Fruit fly (Drosophila melanogaster) whole organism, embryonic: ENCODE data around the gene Rab8.

Experiments
- Adf1 ChIP-seq: fragments of 200-800 bp; sonication (Bioruptor generic); IDR thresholded peaks from 2 replicates; pipeline ENCODE4 v1.3.6; 2022; ENCODE audit warnings: missing biosample characterization, missing genetic modification characterization
- CG10654 ChIP-seq: fragments of 200-800 bp; sonication (Bioruptor generic); optimal IDR thresholded peaks from 2 replicates; lab custom pipeline; 2016; ENCODE audit warnings: missing biosample characterization, missing genetic modification characterization
- CG11085 ChIP-seq: fragments of 200-800 bp; sonication (Bioruptor generic); IDR thresholded peaks from 2 replicates; pipeline ENCODE4 v1.3.6; 2022; ENCODE audit warnings: missing biosample characterization, missing genetic modification characterization
- CG11696 ChIP-seq: fragments of 200-800 bp; sonication (Bioruptor generic); IDR thresholded peaks from 2 replicates; pipeline ENCODE4 v1.3.6; 2022; ENCODE audit warnings: missing biosample characterization, missing genetic modification characterization
- CG12104 ChIP-seq: fragments of 200-800 bp; sonication (Bioruptor generic); optimal IDR thresholded peaks from 3 replicates; lab custom pipeline; 2016; ENCODE audit warnings: missing biosample characterization, missing genetic modification characterization
- CG12391 ChIP-seq: fragments of 200-800 bp; sonication (Bioruptor generic); optimal IDR thresholded peaks from 3 replicates; lab custom pipeline; 2018; ENCODE audit warnings: missing biosample characterization, mild to moderate bottlenecking, missing genetic modification characterization, moderate library complexity
- CG13894 ChIP-seq: fragments of 200-800 bp; sonication (Bioruptor generic); optimal IDR thresholded peaks from 3 replicates; lab custom pipeline; 2018; ENCODE audit warnings: missing biosample characterization, mild to moderate bottlenecking, missing genetic modification characterization, moderate library complexity
- CG14014 ChIP-seq: fragments of 200-800 bp; sonication (Bioruptor generic); IDR thresholded peaks from 2 replicates; pipeline ENCODE4 v1.3.6; 2022; ENCODE audit warnings: missing biosample characterization, missing genetic modification characterization
- CG14441 ChIP-seq: fragments of 200-800 bp; sonication (Bioruptor generic); IDR thresholded peaks from 2 replicates; pipeline ENCODE4 v1.3.6; 2022; ENCODE audit warnings: missing biosample characterization, missing genetic modification characterization
- CG1603 ChIP-seq: fragments of 200-800 bp; sonication (Bioruptor generic); optimal IDR thresholded peaks from 2 replicates; lab custom pipeline; 2019; ENCODE audit warnings: missing biosample characterization, mild to moderate bottlenecking, missing genetic modification characterization, moderate library complexity
- CG2712 ChIP-seq: fragments of 200-800 bp; optimal IDR thresholded peaks from 3 replicates; lab custom pipeline; 2019; ENCODE audit warnings: missing biosample characterization, mild to moderate bottlenecking, missing genetic modification characterization, moderate library complexity
- CG33557 ChIP-seq: fragments of 200-800 bp; sonication (Bioruptor generic); optimal IDR thresholded peaks from 2 replicates; lab custom pipeline; 2019; ENCODE audit warnings: missing biosample characterization, mild to moderate bottlenecking, missing genetic modification characterization, moderate library complexity
- CG34422 ChIP-seq: fragments of 200-800 bp; sonication (Bioruptor generic); IDR thresholded peaks from 3 replicates; pipeline ENCODE4 v1.3.6; 2022; ENCODE audit warnings: missing biosample characterization, missing genetic modification characterization
- CG4404 ChIP-seq: fragments of 200-800 bp; sonication (Bioruptor generic); IDR thresholded peaks from 2 replicates; pipeline ENCODE4 v1.3.6; 2022; ENCODE audit warnings: missing biosample characterization, missing genetic modification characterization
- CG4730 ChIP-seq: fragments of 200-800 bp; sonication (Bioruptor generic); IDR thresholded peaks from 2 replicates; pipeline ENCODE4 v1.3.6; 2022; ENCODE audit warnings: missing biosample characterization, missing genetic modification characterization
- CG7271 ChIP-seq: fragments of 200-800 bp; sonication (Bioruptor generic); optimal IDR thresholded peaks from 2 replicates; lab custom pipeline; 2018; ENCODE audit warnings: missing biosample characterization, mild to moderate bottlenecking, missing genetic modification characterization, moderate library complexity
- CG9215 ChIP-seq: fragments of 200-800 bp; sonication (Bioruptor generic); IDR thresholded peaks from 2 replicates; pipeline ENCODE4 v1.3.6; 2022; ENCODE audit warnings: missing biosample characterization, missing genetic modification characterization
- Camta ChIP-seq: fragments of 200-800 bp; sonication (Bioruptor generic); optimal IDR thresholded peaks from 2 replicates; lab custom pipeline; 2016; ENCODE audit warnings: missing biosample characterization, missing genetic modification characterization
- D19A ChIP-seq: fragments of 200-800 bp; optimal IDR thresholded peaks from 3 replicates; lab custom pipeline; 2019; ENCODE audit warnings: missing biosample characterization, mild to moderate bottlenecking, missing genetic modification characterization, moderate library complexity
- Ets97D ChIP-seq: fragments of 200-800 bp; sonication (Bioruptor generic); optimal IDR thresholded peaks from 3 replicates; lab custom pipeline; 2016; ENCODE audit warnings: missing biosample characterization, missing genetic modification characterization
- H15 ChIP-seq: fragments of 200-800 bp; sonication (Bioruptor generic); IDR thresholded peaks from 3 replicates; pipeline ENCODE4 v1.3.6; 2022; ENCODE audit warnings: missing biosample characterization, missing genetic modification characterization
- Kr ChIP-seq: fragments of 200-800 bp; sonication (Bioruptor generic); optimal IDR thresholded peaks from 2 replicates; lab custom pipeline; 2017; ENCODE audit warnings: missing biosample characterization, mild to moderate bottlenecking, missing genetic modification characterization
- Myb ChIP-seq: fragments of 200-800 bp; sonication (Bioruptor generic); optimal IDR thresholded peaks from 2 replicates; lab custom pipeline; 2016; ENCODE audit warnings: missing biosample characterization, missing genetic modification characterization
- NK7.1 ChIP-seq: fragments of 200-800 bp; sonication (Bioruptor generic); optimal IDR thresholded peaks from 3 replicates; lab custom pipeline; 2016; ENCODE audit warnings: missing biosample characterization, missing genetic modification characterization
- Nf-YA ChIP-seq: fragments of 200-800 bp; sonication (Bioruptor generic); IDR thresholded peaks from 2 replicates; pipeline ENCODE4 v1.3.6; 2022; ENCODE audit warnings: missing biosample characterization, missing genetic modification characterization
- Rx ChIP-seq: fragments of 200-800 bp; sonication (Bioruptor generic); IDR thresholded peaks from 2 replicates; pipeline ENCODE4 v1.3.6; 2022; ENCODE audit warnings: missing biosample characterization, missing genetic modification characterization
- Side ChIP-seq: fragments of 200-800 bp; sonication (Bioruptor generic); optimal IDR thresholded peaks from 2 replicates; lab custom pipeline; 2016; ENCODE audit warnings: missing biosample characterization, missing genetic modification characterization
- Sin3A ChIP-seq: fragments of >200 bp; optimal IDR thresholded peaks from 2 replicates; lab custom pipeline; 2018
- abd-A ChIP-seq: fragments of 200-800 bp; sonication (Bioruptor generic); optimal IDR thresholded peaks from 3 replicates; lab custom pipeline; 2019; ENCODE audit warnings: missing biosample characterization, mild to moderate bottlenecking, missing genetic modification characterization, moderate library complexity
- ap ChIP-seq: fragments of 200-800 bp; sonication (Bioruptor generic); IDR thresholded peaks from 2 replicates; pipeline ENCODE4 v1.3.6; 2022; ENCODE audit warnings: missing biosample characterization, missing genetic modification characterization
- cad ChIP-seq: fragments of >200 bp; optimal IDR thresholded peaks from 2 replicates; lab custom pipeline; 2017; ENCODE audit warnings: missing biosample characterization, missing genetic modification characterization
- crol ChIP-seq: fragments of 200-800 bp; sonication (Bioruptor generic); IDR thresholded peaks from 2 replicates; pipeline ENCODE4 v1.3.6; 2022; ENCODE audit warnings: missing biosample characterization, missing genetic modification characterization
- exex ChIP-seq: fragments of 200-800 bp; sonication (Bioruptor generic); optimal IDR thresholded peaks from 4 replicates; lab custom pipeline; 2018; ENCODE audit warnings: missing biosample characterization, mild to moderate bottlenecking, missing genetic modification characterization, moderate library complexity
- fu2 ChIP-seq: fragments of 200-800 bp; sonication (Bioruptor generic); optimal IDR thresholded peaks from 2 replicates; lab custom pipeline; 2016; ENCODE audit warnings: missing biosample characterization, missing genetic modification characterization
- gt ChIP-seq: fragments of 200-800 bp; sonication (Bioruptor generic); IDR thresholded peaks from 2 replicates; pipeline ENCODE4 v1.3.6; 2022; ENCODE audit warnings: missing biosample characterization, missing genetic modification characterization
- kah ChIP-seq: fragments of 200-800 bp; sonication (Bioruptor generic); optimal IDR thresholded peaks from 2 replicates; lab custom pipeline; 2018; ENCODE audit warnings: missing biosample characterization, mild to moderate bottlenecking, missing genetic modification characterization
- nau ChIP-seq: fragments of 200-800 bp; sonication (Bioruptor generic); optimal IDR thresholded peaks from 3 replicates; lab custom pipeline; 2017; ENCODE audit warnings: missing biosample characterization, mild to moderate bottlenecking, missing genetic modification characterization, missing genetic modification reagents
- p53 ChIP-seq: fragments of 200-800 bp; sonication (Bioruptor generic); optimal IDR thresholded peaks from 2 replicates; lab custom pipeline; 2016; ENCODE audit warnings: missing biosample characterization, missing genetic modification characterization
- phol ChIP-seq: fragments of 200-800 bp; sonication (Bioruptor generic); optimal IDR thresholded peaks from 3 replicates; lab custom pipeline; 2018; ENCODE audit warnings: missing biosample characterization, mild to moderate bottlenecking, missing genetic modification characterization, moderate library complexity
- pum ChIP-seq: fragments of 200-800 bp; sonication (Bioruptor generic); optimal IDR thresholded peaks from 2 replicates; lab custom pipeline; 2016; ENCODE audit warnings: missing biosample characterization, missing genetic modification characterization
- sd ChIP-seq: fragments of 200-800 bp; sonication (Bioruptor generic); optimal IDR thresholded peaks from 3 replicates; lab custom pipeline; 2018; ENCODE audit warnings: missing biosample characterization, mild to moderate bottlenecking, missing genetic modification characterization, moderate library complexity
- sisA ChIP-seq: fragments of 200-800 bp; sonication (Bioruptor generic); IDR thresholded peaks from 2 replicates; pipeline ENCODE4 v1.3.6; 2022; ENCODE audit warnings: missing biosample characterization, missing genetic modification characterization
- slp2 ChIP-seq: fragments of 200-800 bp; sonication (Bioruptor generic); optimal IDR thresholded peaks from 2 replicates; lab custom pipeline; 2016; ENCODE audit warnings: missing biosample characterization, missing genetic modification characterization
- sqz ChIP-seq: fragments of 200-800 bp; sonication (Bioruptor generic); optimal IDR thresholded peaks from 3 replicates; lab custom pipeline; 2018; ENCODE audit warnings: missing biosample characterization, mild to moderate bottlenecking, missing genetic modification characterization
- stc ChIP-seq: fragments of 200-800 bp; sonication (Bioruptor generic); IDR thresholded peaks from 2 replicates; pipeline ENCODE4 v1.3.6; 2022; ENCODE audit warnings: missing biosample characterization, missing genetic modification characterization
- tin ChIP-seq: fragments of 200-800 bp; sonication (Bioruptor generic); optimal IDR thresholded peaks from 3 replicates; lab custom pipeline; 2016; ENCODE audit warnings: missing biosample characterization, missing genetic modification characterization
- tna ChIP-seq: fragments of 200-800 bp; sonication (Bioruptor generic); IDR thresholded peaks from 2 replicates; pipeline ENCODE4 v1.3.6; 2022; ENCODE audit warnings: missing biosample characterization, missing genetic modification characterization; ENCODE audit not compliant: partially characterized antibody
- tup ChIP-seq: fragments of 200-800 bp; sonication (Bioruptor generic); optimal IDR thresholded peaks from 2 replicates; lab custom pipeline; 2016; ENCODE audit warnings: missing biosample characterization, mild to moderate bottlenecking, missing genetic modification characterization, moderate library complexity
- vnd ChIP-seq: fragments of 200-800 bp; sonication (Bioruptor generic); IDR thresholded peaks from 3 replicates; pipeline ENCODE4 v1.3.6; 2022; ENCODE audit warnings: missing biosample characterization, missing genetic modification characterization; ENCODE audit not compliant: partially characterized antibody
- z ChIP-seq: fragments of 200-800 bp; sonication (Bioruptor generic); IDR thresholded peaks from 3 replicates; pipeline ENCODE4 v1.3.6; 2022; ENCODE audit warnings: missing biosample characterization, missing genetic modification characterization

Rab8 gene

DNA sequence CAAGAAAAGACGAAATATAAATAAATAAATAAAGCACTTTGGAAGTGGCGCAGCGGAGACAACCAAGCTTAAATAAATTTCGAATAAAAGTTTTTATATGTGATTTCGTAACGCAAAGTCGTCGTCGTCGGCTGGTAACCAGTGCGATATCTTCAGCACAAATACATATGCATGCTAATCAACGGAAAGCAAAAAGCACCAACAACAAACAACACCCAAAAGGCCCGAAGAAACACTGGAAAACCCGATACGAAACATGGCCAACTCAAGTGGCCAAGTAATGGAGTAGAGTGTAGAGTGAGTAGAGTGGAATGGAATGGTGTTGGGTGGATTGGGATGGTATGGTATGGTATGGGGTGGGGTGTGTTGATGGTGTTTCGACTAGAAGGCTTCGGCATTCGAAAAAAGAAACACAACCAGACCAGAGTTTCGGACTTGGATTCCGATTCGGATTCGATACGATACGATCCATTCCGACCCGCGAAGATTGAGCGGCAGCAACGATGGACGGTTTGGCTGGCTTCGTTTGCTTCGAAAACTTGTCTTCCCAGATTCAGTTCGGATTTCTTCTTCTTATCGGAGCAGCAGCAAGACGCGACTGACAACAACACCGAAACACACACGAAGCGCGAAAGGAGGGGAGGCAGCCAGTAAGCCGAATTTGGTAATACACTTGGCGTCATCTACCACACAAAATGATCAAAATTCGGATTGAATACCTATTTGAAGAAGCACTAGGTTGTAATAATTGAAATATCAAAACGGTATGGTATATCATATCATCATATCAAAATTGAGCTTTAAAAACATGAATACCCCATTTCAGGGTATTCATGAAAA, 31.9 kb upstream of the Rab8 start (continued):
- TF ChIP-seq CG12391 (tag; lab: Kevin White, UChicago) (peak; percentile 93), p53 (GFP tag; lab: Kevin White, UChicago) (peak; percentile 83), nau (peak; percentile 54), CG10654 (GFP tag; lab: Kevin White, UChicago) (peak; percentile 94), CG14014 (GFP tag; lab: Robert Waterston, UW) (peak; percentile 97), vnd (GFP tag; lab: Robert Waterston, UW) (0 out of 3 replicates have a peak, but pooled peaks have one; percentile 38), Side (GFP tag; lab: Kevin White, UChicago) (peak; percentile 97), H15 (GFP tag; lab: Robert Waterston, UW) (peak; percentile 80), CG12104 (GFP tag; lab: Kevin White, UChicago) (peak; percentile 91), exex (tag; lab: Kevin White, UChicago) (peak; percentile 46), sisA (GFP tag; lab: Robert Waterston, UW) (peak; percentile 90), CG11085 (GFP tag; lab: Robert Waterston, UW) (peak; percentile 91), Sin3A (lab: Kevin White, UChicago) (no peak), tna (GFP tag; lab: Robert Waterston, UW) (no peak), Nf-YA (GFP tag; lab: Robert Waterston, UW) (peak; percentile 67), ap (peak; percentile 94), CG13894 (tag; lab: Kevin White, UChicago) (peak; percentile 87), CG2712 (peak; percentile 90), D19A (tag; lab: Kevin White, UChicago) (peak; percentile 89), Camta (peak; percentile 40), NK7.1 (peak; percentile 92), CG1603 (tag; lab: Kevin White, UChicago) (peak; percentile 97), CG7271 (tag; lab: Kevin White, UChicago) (peak; percentile 51), sqz (GFP tag; lab: Kevin White, UChicago) (peak; percentile 90), crol (GFP tag; lab: Robert Waterston, UW) (peak; percentile 56), CG33557 (GFP tag; lab: Kevin White, UChicago) (peak; percentile 45), CG9215 (GFP tag; lab: Robert Waterston, UW) (peak; percentile 82), abd-A (peak; percentile 78), pum (GFP tag; lab: Kevin White, UChicago) (peak; percentile 87), CG34422 (GFP tag; lab: Robert Waterston, UW) (peak; percentile 84), phol (tag; lab: Kevin White, UChicago) (peak; percentile 90), stc (GFP tag; lab: Robert Waterston, UW) (peak; percentile 90), z (GFP tag; lab: Robert Waterston, UW) (0 out of 3 replicates have a peak, but pooled peaks have one; percentile 18), gt (peak; percentile 72), tin (peak; percentile 91), Ets97D (GFP tag; lab: Kevin White, UChicago) (peak; percentile 79), Rx (GFP tag; lab: Robert Waterston, UW) (peak; percentile 94), Adf1 (peak; percentile 78), kah (GFP tag; lab: Kevin White, UChicago) (peak; percentile 75), CG4404 (GFP tag; lab: Robert Waterston, UW) (peak; percentile 70; the same call in 1 of the 2 replicates), fu2 (GFP tag; lab: Kevin White, UChicago) (peak; percentile 95), sd (tag; lab: Kevin White, UChicago) (peak; percentile 79), CG11696 (peak; percentile 81), tup (GFP tag; lab: Kevin White, UChicago) (peak; percentile 90), Kr (GFP tag; lab: Kevin White, UChicago) (no peak), CG14441 (GFP tag; lab: Robert Waterston, UW) (peak; percentile 89), cad (GFP tag; lab: Kevin White, UChicago) (no peak), Myb (GFP tag; lab: Kevin White, UChicago) (peak; percentile 88), CG4730 (GFP tag; lab: Robert Waterston, UW) (peak; percentile 92), slp2 (GFP tag; lab: Kevin White, UChicago) (peak; percentile 94)
